Fruit fly (Drosophila melanogaster) whole organism, pupa: Measurements from ENCODE around the gene Scp2.

Experiments
- CG14655 ChIP-seq: fragments of 200-800 bp; sonication (Bioruptor generic); optimal IDR thresholded peaks from 3 replicates; lab custom pipeline; 2017; ENCODE audit warnings: mild to moderate bottlenecking, missing biosample characterization, missing genetic modification reagents, missing genetic modification characterization
- CG32121 ChIP-seq: fragments of 200-800 bp; sonication (Bioruptor generic); IDR thresholded peaks from 2 replicates; pipeline ENCODE4 v1.3.6; 2022; ENCODE audit warnings: missing biosample characterization, missing genetic modification characterization
- CG34367 ChIP-seq: fragments of 200-800 bp; sonication (Bioruptor generic); optimal IDR thresholded peaks from 2 replicates; lab custom pipeline; 2018; ENCODE audit warnings: missing biosample characterization, mild to moderate bottlenecking, missing genetic modification characterization
- CG8159 ChIP-seq: fragments of 200-800 bp; sonication (Bioruptor generic); optimal IDR thresholded peaks from 3 replicates; lab custom pipeline; 2018; ENCODE audit warnings: missing biosample characterization, mild to moderate bottlenecking, missing genetic modification characterization, moderate library complexity
- D1 ChIP-seq: fragments of 200-800 bp; sonication (Bioruptor generic); optimal IDR thresholded peaks from 2 replicates; lab custom pipeline; 2018; ENCODE audit warnings: missing biosample characterization, mild to moderate bottlenecking, missing genetic modification characterization, moderate library complexity
- Ets98B ChIP-seq: fragments of 200-800 bp; sonication (Bioruptor generic); IDR thresholded peaks from 2 replicates; pipeline ENCODE4 v1.3.6; 2022; ENCODE audit warnings: missing biosample characterization, missing genetic modification characterization
- Pif1B ChIP-seq: fragments of 200-800 bp; sonication (Bioruptor generic); optimal IDR thresholded peaks from 3 replicates; lab custom pipeline; 2016; ENCODE audit warnings: missing biosample characterization, missing genetic modification characterization
- Snoo ChIP-seq: fragments of 200-800 bp; sonication (Bioruptor generic); optimal IDR thresholded peaks from 3 replicates; lab custom pipeline; 2017; ENCODE audit warnings: missing biosample characterization, mild to moderate bottlenecking, missing genetic modification characterization, inconsistent platforms
- fd96Ca ChIP-seq: fragments of 200-800 bp; sonication (Bioruptor generic); IDR thresholded peaks from 3 replicates; pipeline ENCODE4 v1.3.6; 2022; ENCODE audit warnings: missing biosample characterization, missing genetic modification characterization

DNA sequence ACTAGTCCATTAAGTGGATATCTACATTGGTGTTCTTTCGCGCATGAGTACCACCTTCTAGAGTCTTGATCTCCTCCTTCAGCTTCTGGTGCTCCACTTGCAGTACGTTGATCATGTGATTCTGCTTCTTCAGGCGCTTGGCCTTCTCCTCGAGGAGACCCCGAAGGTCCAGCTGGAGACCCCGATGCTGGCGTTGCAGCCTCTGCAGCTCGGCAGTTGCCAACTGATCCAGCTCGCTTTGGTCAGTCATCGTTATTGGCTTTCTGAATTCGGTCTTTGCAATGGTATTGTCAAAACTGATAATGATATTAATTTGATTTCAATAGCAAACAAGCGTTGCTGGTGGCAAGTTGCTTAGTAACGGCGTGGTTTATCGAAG is 40.9 kb upstream of the Scp2 start, which contains the start of gene Ccdc114:
- TF ChIP-seq D1 (tag; lab: Kevin White, UChicago) (no peak), CG14655 (GFP tag; lab: Kevin White, UChicago) (no peak), fd96Ca (no peak), CG32121 (GFP tag; lab: Robert Waterston, UW) (no peak), Pif1B (GFP tag; lab: Kevin White, UChicago) (no peak), Ets98B (GFP tag; lab: Robert Waterston, UW) (no peak), Snoo (tag; lab: Kevin White, UChicago) (no peak), CG34367 (no peak), CG8159 (no peak)
